Worm (Caenorhabditis elegans) whole organism, young adult: ENCODE data around the gene F21D9.4.

Experiments
- F39B2.1 ChIP-seq: fragments of 200-800 bp; sonication (Bioruptor generic); IDR thresholded peaks from 2 replicates; pipeline ENCODE4 v1.3.6; 2022; ENCODE audit warnings: missing genetic modification reagents, missing genetic modification characterization, missing compliant biosample characterization
- Y53F4B.3 ChIP-seq: fragments of 200-800 bp; sonication (Bioruptor generic); IDR thresholded peaks from 2 replicates; pipeline ENCODE4 v1.3.6; 2022; ENCODE audit warnings: missing genetic modification reagents, missing genetic modification characterization, missing compliant biosample characterization
- ama-1 ChIP-seq, 3 experiments: fragments of 150-350 bp in 1 of 3; sonication (generic microtip) in 2 of 3; optimal IDR thresholded peaks; 2 replicates each; lab custom pipeline; 2014 to 2018; ENCODE audit warnings: missing biosample characterization in 2 of 3, missing genetic modification characterization in 2 of 3, missing genetic modification reagents in 2 of 3
- aptf-2 ChIP-seq: fragments of 200-800 bp; sonication (Bioruptor generic); conservative IDR thresholded peaks from 2 replicates; pipeline ENCODE4 v1.3.6; 2022; ENCODE audit warnings: missing genetic modification reagents, missing genetic modification characterization, missing compliant biosample characterization
- hlh-26 ChIP-seq: fragments of 200-800 bp; sonication (Bioruptor generic); conservative IDR thresholded peaks from 2 replicates; pipeline ENCODE4 v1.3.6; 2022; ENCODE audit warnings: missing genetic modification reagents, missing genetic modification characterization, missing compliant biosample characterization
- pha-4 ChIP-seq: fragments of 150-350 bp; sonication (generic microtip); optimal IDR thresholded peaks from 2 replicates; lab custom pipeline; 2014; ENCODE audit warnings: missing biosample characterization, missing genetic modification reagents, missing genetic modification characterization
- snpc-3.4 ChIP-seq: sonication (generic microtip); optimal IDR thresholded peaks from 2 replicates; lab custom pipeline; 2017; ENCODE audit warnings: missing genetic modification characterization, mild to moderate bottlenecking, missing compliant biosample characterization, antibody characterized with exemption, moderate library complexity, missing genotype, missing genetic modification reagents
- ztf-3 ChIP-seq: fragments of 200-800 bp; sonication (Bioruptor generic); optimal IDR thresholded peaks from 2 replicates; lab custom pipeline; 2018; ENCODE audit warnings: mild to moderate bottlenecking, missing genetic modification characterization, missing compliant biosample characterization

DNA sequence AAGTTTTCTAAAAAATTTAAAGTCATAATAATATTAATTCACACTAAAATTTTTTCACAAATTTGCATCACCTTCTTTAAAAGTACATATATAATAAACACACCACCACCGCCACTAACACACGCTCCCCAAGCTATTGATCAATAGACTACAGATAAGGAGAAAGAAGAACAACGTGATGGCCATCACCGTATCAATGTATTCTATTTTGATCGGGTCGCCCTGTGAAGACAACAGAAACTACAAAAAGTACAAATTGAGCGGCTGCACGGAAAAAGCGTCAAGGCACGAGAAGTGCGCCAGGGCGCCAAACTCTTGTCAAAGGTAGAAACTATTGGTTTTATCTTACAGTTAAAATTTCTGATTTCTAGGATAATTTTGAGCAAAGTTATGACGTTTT lies 41.3 kb upstream of the F21D9.4 start:
- TF ChIP-seq ama-1 (optimal IDR thresholded peaks at IDR 0.05; lab: Kevin White, UChicago) (no peak), ama-1 (GFP tag; optimal IDR thresholded peaks at IDR 0.05; lab: Kevin White, UChicago) (no peak), Y53F4B.3 (GFP tag; lab: Robert Waterston, UW) (no peak), snpc-3.4 (tag; lab: Kevin White, UChicago) (no peak), ztf-3 (no peak), pha-4 (tag; lab: Kevin White, UChicago) (no peak), F39B2.1 (GFP tag; lab: Robert Waterston, UW) (no peak), hlh-26 (GFP tag; lab: Robert Waterston, UW) (no peak), aptf-2 (GFP tag; lab: Robert Waterston, UW) (no peak)
